Fruit fly (Drosophila melanogaster) Kc167 (cell line): ENCODE results near the gene Gr93d.

Experiments
- Myc ChIP-seq: fragments of >200 bp; optimal IDR thresholded peaks from 2 replicates; lab custom pipeline; 2017; ENCODE audit warnings: missing external identifiers
- Sin3A ChIP-seq: fragments of >200 bp; optimal IDR thresholded peaks from 2 replicates; lab custom pipeline; 2018; ENCODE audit warnings: missing external identifiers
- h ChIP-seq: fragments of >200 bp; optimal IDR thresholded peaks from 3 replicates; lab custom pipeline; 2018; ENCODE audit warnings: missing external identifiers
- insv ChIP-seq: fragments of >200 bp; optimal IDR thresholded peaks from 3 replicates; lab custom pipeline; 2018; ENCODE audit warnings: missing external identifiers
- psq ChIP-seq: fragments of >200 bp; optimal IDR thresholded peaks from 2 replicates; lab custom pipeline; 2017; ENCODE audit warnings: missing external identifiers
- ttk ChIP-seq: sonication (Bioruptor generic); optimal IDR thresholded peaks from 2 replicates; lab custom pipeline; 2017; ENCODE audit warnings: missing external identifiers

Gr93d gene

DNA sequence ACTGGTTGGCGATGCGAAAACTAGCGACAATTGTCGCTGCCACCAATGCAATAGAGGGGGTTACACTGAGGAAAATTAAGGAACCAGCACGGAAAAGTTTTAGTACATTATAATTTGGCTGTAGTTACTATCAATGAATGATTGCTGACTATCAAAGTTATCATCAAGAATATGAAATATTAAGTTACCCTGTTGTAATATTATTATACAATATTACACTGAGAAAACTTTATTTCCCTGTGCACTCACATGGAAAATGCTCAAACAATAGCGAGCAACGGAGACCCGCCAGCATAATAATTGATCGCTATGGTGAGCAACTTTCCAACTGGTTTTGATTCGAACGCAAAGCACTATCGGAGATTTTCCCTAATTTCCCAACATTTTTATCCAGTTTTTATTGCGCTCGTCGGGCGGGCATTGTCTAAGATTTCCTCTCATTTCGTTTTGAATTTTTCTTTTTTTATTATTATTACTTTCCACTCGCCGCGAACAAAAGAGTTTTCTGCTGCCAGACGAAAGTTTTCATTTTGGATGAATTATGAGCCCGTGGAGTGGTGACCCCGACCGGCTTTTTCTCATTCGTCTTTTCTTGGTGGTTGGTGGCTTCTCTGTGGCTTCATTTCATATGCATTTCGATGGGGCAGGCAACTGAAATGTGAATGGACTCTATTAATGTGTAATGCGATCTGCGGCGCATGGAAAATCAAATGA, 15.8 kb upstream of the Gr93d start:
- no peak for TF ChIP-seq h (lab: Kevin White, UChicago)
- no peak for TF ChIP-seq insv
- TF ChIP-seq Myc (lab: Kevin White, UChicago), result no peak
- TF ChIP-seq Sin3A (lab: Kevin White, UChicago), result no peak
- TF ChIP-seq ttk (lab: Kevin White, UChicago), result no peak
- no peak for TF ChIP-seq psq (lab: Kevin White, UChicago)

DNA sequence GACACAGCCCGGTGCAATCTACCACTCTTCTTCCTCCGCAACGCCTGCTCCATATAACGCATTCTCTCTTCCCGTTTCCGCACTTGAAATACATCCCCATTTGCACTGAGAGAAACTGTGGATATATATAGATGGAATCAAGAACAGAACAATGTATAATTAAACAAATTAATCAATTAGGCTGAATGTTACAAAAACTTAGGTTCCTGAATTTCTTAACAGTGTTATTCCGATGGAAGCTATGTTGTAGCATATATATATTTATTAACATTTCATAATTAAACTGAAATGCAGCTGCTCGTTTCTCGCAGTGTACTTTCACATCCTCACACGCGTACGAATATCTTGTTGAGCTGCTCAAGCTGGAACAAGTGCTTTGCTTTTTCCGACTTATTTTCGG, 13.1 kb upstream of the Gr93d start:
- TF ChIP-seq psq (lab: Kevin White, UChicago) (no peak), insv (no peak), Sin3A (lab: Kevin White, UChicago) (no peak), Myc (lab: Kevin White, UChicago) (no peak), h (lab: Kevin White, UChicago) (no peak), ttk (lab: Kevin White, UChicago) (no peak)

DNA sequence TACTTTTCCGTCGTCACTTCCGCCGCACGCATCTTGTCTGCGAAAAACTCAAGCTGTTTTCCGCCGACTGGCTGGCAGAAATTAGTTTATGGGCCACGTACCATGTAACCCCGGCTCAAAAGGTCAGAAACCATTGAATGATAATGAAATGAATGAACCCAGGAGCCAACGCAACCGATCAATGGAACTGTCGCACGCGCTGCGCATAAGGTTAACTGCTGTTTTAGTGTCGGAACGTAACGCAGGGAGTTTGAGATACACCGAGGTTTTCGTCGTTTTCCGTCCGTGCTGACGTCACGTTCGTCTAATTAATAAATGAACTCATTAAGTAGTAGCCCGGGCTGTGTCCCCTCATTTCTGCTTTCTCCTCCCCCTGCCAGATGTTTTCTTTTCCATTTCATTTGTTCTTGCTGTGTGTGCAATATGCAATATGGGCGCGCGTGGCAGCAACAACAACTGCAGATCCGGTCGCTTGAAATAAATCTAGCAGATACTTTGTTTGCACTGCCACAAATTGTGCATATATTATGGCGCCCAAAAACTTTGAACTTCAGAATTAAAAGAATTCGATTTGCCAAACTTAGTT, 11.9 kb upstream of the Gr93d start:
- no peak for TF ChIP-seq psq (lab: Kevin White, UChicago)
- TF ChIP-seq ttk (lab: Kevin White, UChicago), result no peak
- TF ChIP-seq h (lab: Kevin White, UChicago), result no peak
- TF ChIP-seq Sin3A (lab: Kevin White, UChicago), result no peak
- TF ChIP-seq Myc (lab: Kevin White, UChicago), result no peak
- no peak for TF ChIP-seq insv

DNA sequence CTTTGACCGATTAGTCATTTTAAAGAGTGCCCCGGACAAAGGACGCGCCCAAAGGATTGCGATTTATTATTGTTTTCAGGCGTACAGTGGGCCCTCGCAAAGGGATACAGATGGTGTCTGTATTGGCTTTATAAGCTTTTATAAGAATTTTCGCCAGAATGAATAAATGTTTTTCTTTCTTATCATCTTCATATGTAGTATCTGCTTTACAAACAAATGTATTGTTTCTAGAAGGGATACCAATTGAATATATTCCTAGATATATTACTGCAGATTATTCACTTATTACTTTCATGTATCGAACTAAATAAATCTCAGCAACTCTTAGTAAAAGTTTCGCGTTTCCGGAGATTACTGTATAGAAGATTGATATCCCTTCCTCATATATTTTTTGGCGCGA, 11.1 kb upstream of the Gr93d start:
- TF ChIP-seq h (lab: Kevin White, UChicago) (no peak), psq (lab: Kevin White, UChicago) (no peak), Myc (lab: Kevin White, UChicago) (no peak), ttk (lab: Kevin White, UChicago) (no peak), Sin3A (lab: Kevin White, UChicago) (no peak), insv (no peak)

DNA sequence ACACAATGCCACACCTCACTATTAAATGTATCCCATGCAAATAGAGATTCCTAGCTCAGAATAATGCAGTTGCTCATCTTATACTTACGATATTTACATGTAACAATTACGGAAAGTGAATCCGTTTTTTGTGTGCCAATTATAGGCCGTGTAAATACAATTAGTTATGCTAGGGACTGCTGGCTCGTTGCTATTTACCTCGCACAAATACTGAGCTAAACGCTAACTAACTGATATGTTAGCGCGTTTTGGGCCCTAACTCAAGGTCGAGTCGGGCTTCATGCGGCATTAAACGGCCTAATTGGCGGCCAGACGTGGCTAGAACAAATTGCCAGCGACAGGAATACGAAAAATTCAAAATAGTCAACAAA, 10.4 kb upstream of the Gr93d start:
- TF ChIP-seq psq (lab: Kevin White, UChicago) (no peak), h (lab: Kevin White, UChicago) (no peak), ttk (lab: Kevin White, UChicago) (no peak), Sin3A (lab: Kevin White, UChicago) (no peak), insv (no peak), Myc (lab: Kevin White, UChicago) (no peak)

DNA sequence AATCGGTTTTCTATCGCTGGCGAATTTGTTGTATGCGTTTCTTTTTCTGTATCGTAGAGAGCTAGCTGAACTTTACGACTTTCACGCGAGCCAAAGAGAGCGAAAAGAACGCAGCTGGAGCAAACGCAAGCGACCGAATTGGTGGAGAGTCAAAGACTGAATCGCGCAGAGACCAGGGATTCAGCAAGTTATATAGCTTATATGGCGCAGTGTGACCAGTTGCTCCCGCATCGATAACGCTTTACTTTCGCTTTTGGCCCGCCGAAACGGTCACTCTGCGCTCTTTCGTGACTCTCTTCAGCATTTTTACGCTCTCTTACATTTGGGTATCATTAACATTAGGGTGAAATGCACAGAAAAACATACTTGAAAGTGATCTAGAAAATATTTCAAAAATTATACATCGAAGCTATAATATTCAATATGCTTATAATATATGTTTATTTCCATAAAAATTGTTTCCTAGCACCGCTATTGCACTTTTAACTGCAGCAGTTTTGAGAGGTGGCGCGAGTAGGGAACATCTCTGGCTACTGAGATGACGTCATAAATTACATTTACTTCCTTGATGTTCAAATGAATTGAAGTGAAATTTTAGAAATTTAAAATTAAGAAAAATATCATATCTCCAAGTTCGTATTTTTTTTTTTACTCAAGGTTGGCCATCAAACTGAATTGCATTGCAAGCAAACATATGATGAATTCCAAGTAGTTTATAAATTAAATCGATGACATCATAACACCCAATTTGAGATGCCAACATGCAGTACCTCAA, 9.8 kb upstream of the Gr93d start, which contains the start of gene glec:
glec (minus strand) TSS at position 169 of the 775 bp plus-strand sequence.
- no peak for TF ChIP-seq Myc (lab: Kevin White, UChicago)
- no peak for TF ChIP-seq ttk (lab: Kevin White, UChicago)
- TF ChIP-seq psq (lab: Kevin White, UChicago), result no peak
- no peak for TF ChIP-seq insv
- no peak for TF ChIP-seq Sin3A (lab: Kevin White, UChicago)
- no peak for TF ChIP-seq h (lab: Kevin White, UChicago)

DNA sequence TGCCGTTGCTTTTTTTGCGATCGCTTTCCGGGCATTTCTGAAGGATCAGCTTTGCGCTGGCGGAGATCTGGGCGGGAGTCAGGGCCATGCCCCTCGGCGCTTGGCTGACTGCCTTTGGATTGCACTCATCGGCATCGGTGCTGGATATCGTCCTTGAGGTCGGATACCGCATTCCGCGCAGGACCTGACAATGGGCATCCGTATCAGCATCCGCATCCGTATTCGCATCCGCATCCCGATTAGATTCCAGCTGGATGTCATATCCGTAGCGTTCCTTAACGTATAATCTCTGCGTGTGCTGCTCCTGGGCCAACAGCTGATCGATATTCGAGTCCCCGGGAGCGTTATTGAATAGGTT, 9.0 kb upstream of the Gr93d start:
- TF ChIP-seq psq (lab: Kevin White, UChicago) (no peak), ttk (lab: Kevin White, UChicago) (no peak), Myc (lab: Kevin White, UChicago) (no peak), h (lab: Kevin White, UChicago) (no peak), insv (no peak), Sin3A (lab: Kevin White, UChicago) (no peak)

DNA sequence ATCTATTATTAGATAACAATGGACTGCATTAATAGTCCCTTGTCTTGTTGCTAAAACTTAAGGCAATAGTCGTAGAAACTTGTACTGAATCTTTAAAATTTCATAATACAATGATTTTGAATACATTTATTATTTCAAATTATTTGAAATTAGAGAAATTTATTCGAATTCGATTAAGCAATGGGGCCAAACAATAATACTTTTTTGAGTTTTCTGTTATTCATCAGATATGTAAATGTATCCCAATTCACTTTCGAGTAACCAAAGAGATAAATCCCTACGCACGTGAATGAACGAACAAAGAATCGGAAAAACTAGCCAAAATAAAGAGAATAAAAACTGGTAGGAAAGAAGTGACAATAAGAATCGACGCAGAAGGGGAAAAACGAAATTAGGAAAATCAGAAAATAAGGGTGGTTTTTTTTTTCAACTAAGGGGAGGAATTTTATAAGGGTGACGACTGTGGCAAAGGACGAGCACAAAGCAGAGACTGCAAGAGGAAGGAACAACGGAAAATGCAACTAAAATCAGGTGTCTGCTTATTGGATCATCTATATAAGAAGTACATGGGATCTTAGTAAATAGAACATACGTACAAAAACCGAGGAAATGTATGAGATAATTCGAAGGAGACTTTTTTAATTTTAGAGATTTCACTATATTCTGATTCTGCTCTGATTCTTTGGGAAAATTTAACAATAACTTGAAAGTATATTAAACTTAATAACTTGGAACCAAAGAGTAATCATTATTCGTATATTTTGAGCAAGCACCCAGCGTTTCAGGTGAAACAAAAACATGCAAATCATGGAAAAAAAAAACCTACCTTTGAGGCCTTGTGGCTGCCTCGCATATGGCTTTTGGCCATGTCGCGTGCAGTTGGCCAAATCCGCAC, 8.4 kb upstream of the Gr93d start:
- TF ChIP-seq psq (lab: Kevin White, UChicago) (no peak), Myc (lab: Kevin White, UChicago) (no peak), h (lab: Kevin White, UChicago) (no peak), insv (no peak), Sin3A (lab: Kevin White, UChicago) (no peak), ttk (lab: Kevin White, UChicago) (no peak)

DNA sequence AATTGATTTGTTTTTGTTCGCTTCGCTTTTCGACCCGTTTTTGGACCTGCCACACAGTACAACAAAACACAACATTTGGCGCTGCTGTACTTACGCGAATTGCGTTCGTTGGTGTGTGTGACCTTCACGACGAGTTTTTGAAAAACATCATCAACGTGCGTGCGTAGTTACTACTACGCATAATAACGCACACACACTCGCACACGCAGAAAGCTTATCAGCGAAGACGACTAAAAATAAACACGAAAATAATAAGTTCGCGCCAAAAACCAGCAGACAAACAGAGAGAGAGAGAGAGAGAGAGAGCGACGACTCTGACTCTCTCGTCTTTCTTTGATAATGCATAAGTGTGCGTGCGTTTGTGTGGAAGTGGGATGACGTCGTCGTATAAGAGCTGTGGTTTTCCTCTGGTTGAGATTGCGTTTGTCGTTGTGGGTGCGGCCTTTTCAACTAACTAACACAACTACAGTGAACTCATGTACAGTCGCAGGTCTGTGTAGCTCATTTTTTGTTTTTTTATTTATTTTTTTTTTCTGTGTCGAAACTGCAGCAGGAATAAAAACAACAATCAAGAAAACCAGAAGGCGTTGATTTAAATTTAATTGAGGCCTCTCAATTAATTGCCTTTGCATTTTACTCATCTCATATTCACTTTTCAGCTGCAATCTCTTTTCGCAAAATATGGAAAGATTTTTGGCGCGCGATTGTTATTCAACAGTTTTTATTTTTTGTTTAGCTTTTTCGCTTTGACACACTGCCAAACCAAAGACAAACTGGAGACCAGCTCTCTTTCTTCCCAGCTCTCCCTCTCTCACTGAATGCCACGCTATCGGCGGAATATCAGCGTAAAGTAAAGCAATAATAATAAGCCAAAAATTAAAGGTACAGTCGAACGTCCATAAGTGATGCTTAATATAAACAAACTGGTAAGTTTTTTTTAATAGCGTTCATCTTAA, 7.4 kb upstream of the Gr93d start:
- TF ChIP-seq psq (lab: Kevin White, UChicago), result no peak
- no peak for TF ChIP-seq Sin3A (lab: Kevin White, UChicago)
- TF ChIP-seq insv, result no peak

DNA sequence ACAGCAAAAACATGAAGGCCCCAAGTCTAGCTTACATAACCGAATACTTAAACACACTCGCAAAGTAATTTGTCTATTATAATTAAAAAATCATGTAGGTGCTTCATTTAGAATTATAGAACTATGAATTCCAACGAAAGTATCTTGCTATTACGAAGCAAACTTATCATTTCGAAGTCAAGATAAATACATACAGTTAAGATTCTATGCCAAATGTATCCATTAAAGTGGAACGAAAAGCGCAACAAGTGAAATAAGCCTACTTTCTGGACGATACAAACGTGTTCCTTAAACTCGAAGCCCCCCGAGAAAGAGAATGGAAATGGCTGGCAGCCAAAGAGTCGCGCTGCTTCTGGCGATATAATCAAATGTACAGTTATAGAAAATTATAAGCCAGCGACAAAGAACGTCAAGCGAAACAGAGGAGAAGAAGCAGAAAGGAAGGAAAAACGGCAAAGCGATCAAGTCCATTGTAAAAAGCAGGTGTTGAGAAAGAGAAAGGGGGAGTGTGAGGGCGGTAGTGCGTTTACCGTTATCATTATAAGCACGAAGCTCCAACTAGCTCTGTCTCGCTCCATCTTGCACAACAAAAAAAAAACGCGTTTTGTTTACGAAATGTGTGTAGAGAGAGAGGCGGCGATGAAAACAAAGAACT, 6.2 kb upstream of the Gr93d start:
- TF ChIP-seq ttk (lab: Kevin White, UChicago) (no peak), Sin3A (lab: Kevin White, UChicago) (no peak), h (lab: Kevin White, UChicago) (no peak), Myc (lab: Kevin White, UChicago) (no peak), psq (lab: Kevin White, UChicago) (no peak), insv (no peak)
